Fruit fly (Drosophila melanogaster) whole organism, embryonic: Measurements from ENCODE around the gene CG11396.

Source experiments
- Aef1 ChIP-seq: fragments of 200-800 bp; sonication (Bioruptor generic); IDR thresholded peaks from 3 replicates; pipeline ENCODE4 v1.3.6; 2022; ENCODE audit warnings: missing biosample characterization, missing genetic modification characterization
- Atf6 ChIP-seq: fragments of 200-800 bp; sonication (Bioruptor generic); IDR thresholded peaks from 2 replicates; pipeline ENCODE4 v1.3.6; 2022; ENCODE audit warnings: missing biosample characterization, missing genetic modification characterization
- Awh ChIP-seq: fragments of 200-800 bp; sonication (Bioruptor generic); IDR thresholded peaks from 2 replicates; pipeline ENCODE4, ENCODE4 v1.3.6; 2022; ENCODE audit warnings: missing biosample characterization, missing genetic modification characterization
- CG11723 ChIP-seq: fragments of 200-800 bp; sonication (Bioruptor generic); optimal IDR thresholded peaks from 2 replicates; lab custom pipeline; 2017; ENCODE audit warnings: missing biosample characterization, mild to moderate bottlenecking, missing genetic modification characterization
- CG13287 ChIP-seq: fragments of 200-800 bp; sonication (Bioruptor generic); IDR thresholded peaks from 2 replicates; pipeline ENCODE4 v1.3.6; 2022; ENCODE audit warnings: missing biosample characterization, missing genetic modification characterization; ENCODE audit not compliant: partially characterized antibody
- CG13775 ChIP-seq: fragments of 200-800 bp; sonication (Bioruptor generic); optimal IDR thresholded peaks from 3 replicates; lab custom pipeline; 2017; ENCODE audit warnings: missing biosample characterization, mild to moderate bottlenecking, missing genetic modification characterization
- CG14441 ChIP-seq: fragments of 200-800 bp; sonication (Bioruptor generic); IDR thresholded peaks from 2 replicates; pipeline ENCODE4 v1.3.6; 2022; ENCODE audit warnings: missing biosample characterization, missing genetic modification characterization
- CG15514 ChIP-seq: fragments of 200-800 bp; sonication (Bioruptor generic); optimal IDR thresholded peaks from 3 replicates; lab custom pipeline; 2017; ENCODE audit warnings: missing biosample characterization, missing genetic modification characterization, mild to moderate bottlenecking, moderate library complexity, missing genetic modification reagents
- CG15696 ChIP-seq: fragments of 200-800 bp; sonication (Bioruptor generic); optimal IDR thresholded peaks from 2 replicates; lab custom pipeline; 2019; ENCODE audit warnings: missing biosample characterization, mild to moderate bottlenecking, missing genetic modification characterization, moderate library complexity
- CG17385 ChIP-seq: fragments of 200-800 bp; sonication (Bioruptor generic); optimal IDR thresholded peaks from 3 replicates; lab custom pipeline; 2018; ENCODE audit warnings: missing biosample characterization, mild to moderate bottlenecking, missing genetic modification characterization
- CG17912 ChIP-seq: fragments of 200-800 bp; sonication (Bioruptor generic); optimal IDR thresholded peaks from 2 replicates; lab custom pipeline; 2018; ENCODE audit warnings: missing biosample characterization, mild to moderate bottlenecking, missing genetic modification characterization
- CG1792 ChIP-seq: fragments of 200-800 bp; sonication (Bioruptor generic); optimal IDR thresholded peaks from 2 replicates; lab custom pipeline; 2016; ENCODE audit warnings: missing biosample characterization, missing genetic modification characterization
- CG18764 ChIP-seq: fragments of 200-800 bp; sonication (Bioruptor generic); optimal IDR thresholded peaks from 3 replicates; lab custom pipeline; 2016; ENCODE audit warnings: missing biosample characterization, missing genetic modification characterization
- CG2199 ChIP-seq: fragments of 200-800 bp; sonication (Bioruptor generic); IDR thresholded peaks from 3 replicates; pipeline ENCODE4 v1.3.6; 2022; ENCODE audit warnings: missing biosample characterization, missing genetic modification characterization
- CG2202 ChIP-seq: fragments of 200-800 bp; sonication (Bioruptor generic); optimal IDR thresholded peaks from 2 replicates; lab custom pipeline; 2018; ENCODE audit warnings: missing biosample characterization, mild to moderate bottlenecking, missing genetic modification characterization
- CG33557 ChIP-seq: fragments of 200-800 bp; sonication (Bioruptor generic); optimal IDR thresholded peaks from 2 replicates; lab custom pipeline; 2019; ENCODE audit warnings: missing biosample characterization, mild to moderate bottlenecking, missing genetic modification characterization, moderate library complexity
- CG34224 ChIP-seq: fragments of 200-800 bp; sonication (Bioruptor generic); IDR thresholded peaks from 3 replicates; pipeline ENCODE4 v1.3.6; 2022; ENCODE audit warnings: missing biosample characterization, missing genetic modification characterization; ENCODE audit not compliant: partially characterized antibody
- CG6854 ChIP-seq: fragments of 200-800 bp; sonication (Bioruptor generic); optimal IDR thresholded peaks from 3 replicates; lab custom pipeline; 2017; ENCODE audit warnings: missing biosample characterization, mild to moderate bottlenecking, missing genetic modification characterization
- CG7928 ChIP-seq: fragments of 200-800 bp; sonication (Bioruptor generic); optimal IDR thresholded peaks from 2 replicates; lab custom pipeline; 2017; ENCODE audit warnings: missing biosample characterization, mild to moderate bottlenecking, missing genetic modification characterization
- CG8388 ChIP-seq: fragments of 200-800 bp; sonication (Bioruptor generic); optimal IDR thresholded peaks from 2 replicates; lab custom pipeline; 2019; ENCODE audit warnings: missing biosample characterization, mild to moderate bottlenecking, missing genetic modification characterization, moderate library complexity
- E2f1 ChIP-seq: fragments of 200-800 bp; sonication (Bioruptor generic); IDR thresholded peaks from 2 replicates; pipeline ENCODE4 v1.3.6; 2022; ENCODE audit warnings: missing biosample characterization, missing genetic modification characterization
- Fer1 ChIP-seq: fragments of 200-800 bp; sonication (Bioruptor generic); optimal IDR thresholded peaks from 2 replicates; lab custom pipeline; 2017; ENCODE audit warnings: missing biosample characterization, mild to moderate bottlenecking, missing genetic modification characterization
- HLH3B ChIP-seq: fragments of 200-800 bp; sonication (Bioruptor generic); IDR thresholded peaks from 2 replicates; pipeline ENCODE4 v1.3.6; 2022; ENCODE audit warnings: missing biosample characterization, missing genetic modification characterization
- Hr51 ChIP-seq, 2 experiments: fragments of 200-800 bp; sonication (Bioruptor generic); optimal IDR thresholded peaks; 2 replicates in 1 of 2; 3 replicates in 1 of 2; lab custom pipeline; 2016 to 2018; ENCODE audit warnings: missing biosample characterization in 2 of 2, missing genetic modification characterization in 2 of 2, mild to moderate bottlenecking in 1 of 2, moderate library complexity in 1 of 2
- Lpt ChIP-seq: fragments of >200 bp; optimal IDR thresholded peaks from 2 replicates; lab custom pipeline; 2018; ENCODE audit warnings: missing biosample characterization, missing genetic modification characterization
- Nf-YB ChIP-seq: fragments of 200-800 bp; sonication (Bioruptor generic); optimal IDR thresholded peaks from 3 replicates; lab custom pipeline; 2019; ENCODE audit warnings: missing biosample characterization, mild to moderate bottlenecking, missing genetic modification characterization, moderate library complexity
- Rx ChIP-seq: fragments of 200-800 bp; sonication (Bioruptor generic); IDR thresholded peaks from 2 replicates; pipeline ENCODE4 v1.3.6; 2022; ENCODE audit warnings: missing biosample characterization, missing genetic modification characterization
- Six4 ChIP-seq: fragments of 200-800 bp; sonication (Bioruptor generic); optimal IDR thresholded peaks from 2 replicates; lab custom pipeline; 2016; ENCODE audit warnings: missing biosample characterization, missing genetic modification characterization
- Stat92E ChIP-seq, 3 experiments: fragments of >200 bp in 2 of 3; fragments of 200-800 bp in 1 of 3; sonication (Bioruptor generic) in 1 of 3; optimal IDR thresholded peaks; 2 replicates each; lab custom pipeline; 2017 to 2019; ENCODE audit warnings: missing biosample characterization in 3 of 3, missing genetic modification characterization in 3 of 3, mild to moderate bottlenecking in 1 of 3, moderate library complexity in 1 of 3
- br ChIP-seq: fragments of >200 bp; optimal IDR thresholded peaks from 2 replicates; lab custom pipeline; 2017
- cwo ChIP-seq: fragments of 200-800 bp; sonication (Bioruptor generic); optimal IDR thresholded peaks from 3 replicates; lab custom pipeline; 2017; ENCODE audit warnings: missing biosample characterization, missing genetic modification characterization, mild to moderate bottlenecking, moderate library complexity, missing genetic modification reagents
- da ChIP-seq: fragments of 200-800 bp; sonication (Bioruptor generic); optimal IDR thresholded peaks from 2 replicates; lab custom pipeline; 2016; ENCODE audit warnings: missing biosample characterization, missing genetic modification characterization
- dpn ChIP-seq, 2 experiments: fragments of 200-800 bp; sonication (Bioruptor generic); optimal IDR thresholded peaks; 3 replicates each; lab custom pipeline; 2016; ENCODE audit warnings: missing biosample characterization in 2 of 2, missing genetic modification characterization in 2 of 2
- fd102C ChIP-seq: fragments of 200-800 bp; sonication (Bioruptor generic); optimal IDR thresholded peaks from 2 replicates; lab custom pipeline; 2018; ENCODE audit warnings: missing biosample characterization, mild to moderate bottlenecking, missing genetic modification characterization, moderate library complexity
- h ChIP-seq: fragments of >200 bp; optimal IDR thresholded peaks from 2 replicates; lab custom pipeline; 2017
- hkb ChIP-seq, 2 experiments: fragments of 200-800 bp in 1 of 2; fragments of >200 bp in 1 of 2; sonication (Bioruptor generic) in 1 of 2; IDR thresholded peaks in 1 of 2; optimal IDR thresholded peaks in 1 of 2; 2 replicates each; pipeline versions ENCODE4 v1.3.6 to Lab custom; 2017 to 2022; ENCODE audit warnings: missing biosample characterization in 1 of 2, missing genetic modification characterization in 1 of 2
- lola ChIP-seq, 3 experiments: fragments of >200 bp in 2 of 3; fragments of 200-800 bp in 1 of 3; sonication (Bioruptor generic) in 1 of 3; optimal IDR thresholded peaks; 2 replicates each; lab custom pipeline; 2017 to 2019; ENCODE audit warnings: missing biosample characterization in 3 of 3, missing genetic modification characterization in 3 of 3, mild to moderate bottlenecking in 1 of 3, moderate library complexity in 1 of 3
- lov ChIP-seq, 2 experiments: fragments of 200-800 bp in 1 of 2; fragments of >200 bp in 1 of 2; sonication (Bioruptor generic) in 1 of 2; IDR thresholded peaks in 1 of 2; optimal IDR thresholded peaks in 1 of 2; 2 replicates in 1 of 2; 3 replicates in 1 of 2; pipeline versions ENCODE4 v1.3.6 to Lab custom; 2017 to 2022; ENCODE audit warnings: missing biosample characterization in 1 of 2, missing genetic modification characterization in 1 of 2
- psq ChIP-seq: fragments of 200-800 bp; sonication (Bioruptor generic); optimal IDR thresholded peaks from 2 replicates; lab custom pipeline; 2017; ENCODE audit warnings: missing biosample characterization, missing genetic modification characterization
- pum ChIP-seq: fragments of 200-800 bp; sonication (Bioruptor generic); optimal IDR thresholded peaks from 2 replicates; lab custom pipeline; 2016; ENCODE audit warnings: missing biosample characterization, missing genetic modification characterization
- rib ChIP-seq: fragments of 200-800 bp; sonication (Bioruptor generic); IDR thresholded peaks from 2 replicates; pipeline ENCODE4 v1.3.6; 2022; ENCODE audit warnings: missing biosample characterization, missing genetic modification characterization
- sd ChIP-seq: fragments of 200-800 bp; sonication (Bioruptor generic); optimal IDR thresholded peaks from 3 replicates; lab custom pipeline; 2018; ENCODE audit warnings: missing biosample characterization, mild to moderate bottlenecking, missing genetic modification characterization, moderate library complexity
- so ChIP-seq: fragments of 200-800 bp; sonication (Bioruptor generic); IDR thresholded peaks from 3 replicates; pipeline ENCODE4 v1.3.6; 2022; ENCODE audit warnings: missing biosample characterization, missing genetic modification characterization
- sqz ChIP-seq: fragments of 200-800 bp; sonication (Bioruptor generic); optimal IDR thresholded peaks from 3 replicates; lab custom pipeline; 2018; ENCODE audit warnings: missing biosample characterization, mild to moderate bottlenecking, missing genetic modification characterization
- stc ChIP-seq: fragments of 200-800 bp; sonication (Bioruptor generic); IDR thresholded peaks from 2 replicates; pipeline ENCODE4 v1.3.6; 2022; ENCODE audit warnings: missing biosample characterization, missing genetic modification characterization
- stwl ChIP-seq: fragments of 200-800 bp; sonication (Bioruptor generic); optimal IDR thresholded peaks from 3 replicates; lab custom pipeline; 2018; ENCODE audit warnings: missing biosample characterization, mild to moderate bottlenecking, missing genetic modification characterization, moderate library complexity
- tap ChIP-seq: fragments of 200-800 bp; optimal IDR thresholded peaks from 3 replicates; lab custom pipeline; 2019; ENCODE audit warnings: missing biosample characterization, mild to moderate bottlenecking, missing genetic modification characterization, moderate library complexity
- usp ChIP-seq: fragments of >200 bp; optimal IDR thresholded peaks from 2 replicates; lab custom pipeline; 2017; ENCODE audit warnings: missing biosample characterization, missing genetic modification characterization
- z ChIP-seq: fragments of 200-800 bp; sonication (Bioruptor generic); IDR thresholded peaks from 3 replicates; pipeline ENCODE4 v1.3.6; 2022; ENCODE audit warnings: missing biosample characterization, missing genetic modification characterization

Gene CG11396

DNA sequence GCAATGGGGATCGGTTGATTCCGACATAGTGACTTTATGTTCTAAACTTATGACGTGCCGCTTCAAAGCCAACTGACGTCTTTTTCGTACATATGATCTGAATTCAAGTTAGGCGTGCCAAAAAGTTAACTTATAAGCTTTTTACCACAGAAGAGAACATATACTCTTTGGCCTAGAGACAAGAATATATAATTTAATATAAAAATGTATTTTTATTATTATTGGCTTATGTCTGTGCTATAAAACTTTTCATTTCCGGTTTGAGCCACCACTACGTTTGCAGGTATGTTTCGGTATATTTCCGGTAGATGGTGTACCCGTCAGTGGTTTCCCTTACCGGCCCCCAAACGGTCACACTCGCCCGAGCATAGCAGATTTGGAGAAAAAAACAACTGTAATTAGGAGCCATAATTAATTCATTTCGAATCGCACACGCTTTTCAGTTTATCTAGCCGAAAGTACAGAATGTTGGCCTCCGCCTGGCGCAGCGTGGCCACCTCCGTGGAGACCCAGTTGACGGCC, 10.4 kb upstream of the CG11396 start, which contains the start of the genes CG3698 and tzn (continued):
- TF ChIP-seq Nf-YB (GFP tag; lab: Kevin White, UChicago) = peak; percentile 77
- peak; percentile 90 for TF ChIP-seq CG11723 (GFP tag; lab: Kevin White, UChicago)
- TF ChIP-seq CG15514 = peak; percentile 94
- peak; percentile 97 for TF ChIP-seq CG2199 (GFP tag; lab: Robert Waterston, UW)
- TF ChIP-seq stwl (tag; lab: Kevin White, UChicago) = peak; percentile 91
- TF ChIP-seq fd102C = peak; percentile 95
- no peak for TF ChIP-seq sqz (GFP tag; lab: Kevin White, UChicago)
- TF ChIP-seq CG13775 = peak; percentile 97
- TF ChIP-seq CG1792 (GFP tag; lab: Kevin White, UChicago) = peak; percentile 68
- peak; percentile 96 for TF ChIP-seq Six4 (GFP tag; lab: Kevin White, UChicago)
- TF ChIP-seq z = peak; percentile 55; the same call in 1 of the 3 replicates
- no peak for TF ChIP-seq usp (GFP tag; lab: Kevin White, UChicago)
- TF ChIP-seq so (GFP tag; lab: Robert Waterston, UW) = peak; percentile 89; the same call in 2 of the 3 replicates
- TF ChIP-seq da (GFP tag; lab: Kevin White, UChicago) = peak; percentile 72
- peak; percentile 88 for TF ChIP-seq Atf6 (GFP tag; lab: Robert Waterston, UW)
- peak; percentile 89 for TF ChIP-seq CG17385 (GFP tag; lab: Kevin White, UChicago)
- peak; percentile 94 for TF ChIP-seq Rx (GFP tag; lab: Robert Waterston, UW)
- no peak for TF ChIP-seq cwo (GFP tag; lab: Kevin White, UChicago)
- TF ChIP-seq dpn (GFP tag; optimal IDR thresholded peaks at IDR 0.05; lab: Kevin White, UChicago) = peak; percentile 78 to 93
- TF ChIP-seq Aef1 (GFP tag; lab: Robert Waterston, UW) = peak; percentile 89
- peak; percentile 84 for TF ChIP-seq rib
- peak; percentile 89 for TF ChIP-seq CG2202 (tag; lab: Kevin White, UChicago)
- TF ChIP-seq tap (tag; lab: Kevin White, UChicago) = no peak
- TF ChIP-seq CG15696 (tag; lab: Kevin White, UChicago) = peak; percentile 72
- TF ChIP-seq CG14441 (GFP tag; lab: Robert Waterston, UW) = peak; percentile 89
- peak in 1 of 2 experiments; percentile 86 for TF ChIP-seq Hr51 (GFP tag; optimal IDR thresholded peaks at IDR 0.05; lab: Kevin White, UChicago)
- TF ChIP-seq psq (GFP tag; lab: Kevin White, UChicago) = peak; percentile 87
- peak; percentile 92 for TF ChIP-seq E2f1 (GFP tag; lab: Robert Waterston, UW)
- TF ChIP-seq hkb (optimal IDR thresholded peaks at IDR 0.05; lab: Kevin White, UChicago) = no peak
- peak; percentile 93 for TF ChIP-seq hkb (GFP tag; IDR thresholded peaks at IDR 0.05; lab: Robert Waterston, UW)
- peak; percentile 66 for TF ChIP-seq pum (GFP tag; lab: Kevin White, UChicago)
- peak in 1 of 3 experiments; percentile 28 for TF ChIP-seq Stat92E (GFP tag; optimal IDR thresholded peaks at IDR 0.05; lab: Kevin White, UChicago)
- no peak for TF ChIP-seq h
- TF ChIP-seq CG34224 = no peak
- TF ChIP-seq CG8388 (GFP tag; lab: Kevin White, UChicago) = peak; percentile 89
- peak; percentile 76 for TF ChIP-seq CG7928
- TF ChIP-seq lola (GFP tag; optimal IDR thresholded peaks at IDR 0.05; lab: Kevin White, UChicago) = peak in 1 of 3 experiments; percentile 75
- peak; percentile 96 for TF ChIP-seq Fer1 (GFP tag; lab: Kevin White, UChicago)
- TF ChIP-seq CG13287 (GFP tag; lab: Robert Waterston, UW) = peak; percentile 43; the same call in 1 of the 2 replicates
- no peak for TF ChIP-seq sd
- peak; percentile 88 for TF ChIP-seq CG33557
- TF ChIP-seq stc (GFP tag; lab: Robert Waterston, UW) = peak; percentile 91
- TF ChIP-seq HLH3B (GFP tag; lab: Robert Waterston, UW) = peak; percentile 92
- TF ChIP-seq CG17912 (GFP tag; lab: Kevin White, UChicago) = peak; percentile 98
- TF ChIP-seq CG18764 (GFP tag; lab: Kevin White, UChicago) = peak; percentile 94
- peak; percentile 88 for TF ChIP-seq CG6854
- no peak for TF ChIP-seq Lpt (GFP tag; lab: Kevin White, UChicago)
- TF ChIP-seq br (lab: Kevin White, UChicago) = no peak
- TF ChIP-seq Awh = peak; percentile 92
- TF ChIP-seq lov (optimal IDR thresholded peaks at IDR 0.05; lab: Kevin White, UChicago) = no peak
- peak; percentile 97 for TF ChIP-seq lov (GFP tag; IDR thresholded peaks at IDR 0.05; lab: Robert Waterston, UW)
